Worm (Caenorhabditis elegans) whole organism, L4 larva: Measurements from ENCODE around the gene Y71H2AM.25.

Experiments
- T26A8.4 ChIP-seq: fragments of 200-800 bp; sonication (Bioruptor generic); IDR thresholded peaks from 2 replicates; pipeline ENCODE4 v1.3.6; 2022; ENCODE audit warnings: missing genetic modification characterization, missing compliant biosample characterization
- Y48G9A.11 ChIP-seq: fragments of 200-800 bp; sonication (Bioruptor generic); IDR thresholded peaks from 2 replicates; pipeline ENCODE4 v1.3.6; 2022; ENCODE audit warnings: missing genetic modification reagents, missing genetic modification characterization, missing compliant biosample characterization
- aha-1 ChIP-seq: fragments of 150-350 bp; peaks from one replicate; lab custom pipeline; 2014; ENCODE audit warnings: missing biosample characterization, missing genetic modification characterization
- ama-1 ChIP-seq: fragments of 150-350 bp; optimal IDR thresholded peaks from 2 replicates; lab custom pipeline; 2014; ENCODE audit warnings: inconsistent platforms, mixed read lengths
- arid-1 ChIP-seq: fragments of 200-800 bp; sonication (Bioruptor generic); conservative IDR thresholded peaks from 2 replicates; pipeline ENCODE4 v1.3.6; 2022; ENCODE audit warnings: missing genetic modification reagents, missing genetic modification characterization, missing compliant biosample characterization
- ceh-20 ChIP-seq: fragments of 200-800 bp; sonication (Bioruptor generic); IDR thresholded peaks from 2 replicates; pipeline ENCODE4 v1.3.6; 2022; ENCODE audit warnings: missing genetic modification reagents, missing genetic modification characterization, missing compliant biosample characterization
- daf-16 ChIP-seq, 3 experiments: sonication (generic microtip); optimal IDR thresholded peaks; 2 replicates each; lab custom pipeline; 2016 to 2017; ENCODE audit warnings: missing genetic modification characterization in 3 of 3, missing genetic modification reagents in 3 of 3, mild to moderate bottlenecking in 2 of 3, missing compliant biosample characterization in 2 of 3, missing biosample characterization in 1 of 3, moderate library complexity in 1 of 3
- daf-19 ChIP-seq: fragments of 200-800 bp; sonication (Bioruptor generic); conservative IDR thresholded peaks from 2 replicates; pipeline ENCODE4 v1.3.6; 2022; ENCODE audit warnings: missing genetic modification characterization, missing compliant biosample characterization
- dmd-6 ChIP-seq: fragments of 200-800 bp; sonication (Bioruptor generic); IDR thresholded peaks from 2 replicates; pipeline ENCODE4 v1.3.6; 2022; ENCODE audit warnings: missing genetic modification reagents, missing genetic modification characterization, missing compliant biosample characterization
- dpl-1 ChIP-seq: fragments of 150-350 bp; optimal IDR thresholded peaks from 2 replicates; lab custom pipeline; 2014; ENCODE audit warnings: missing biosample characterization, missing genetic modification reagents, missing genetic modification characterization
- dve-1 ChIP-seq: sonication (generic microtip); optimal IDR thresholded peaks from 2 replicates; lab custom pipeline; 2017; ENCODE audit warnings: antibody characterized with exemption, mild to moderate bottlenecking, missing genetic modification characterization, missing compliant biosample characterization; ENCODE audit not compliant: insufficient read depth
- egl-27 ChIP-seq: sonication (generic microtip); optimal IDR thresholded peaks from 3 replicates; lab custom pipeline; 2017; ENCODE audit warnings: missing biosample characterization, missing genetic modification reagents, missing genetic modification characterization
- egl-43 ChIP-seq: fragments of 200-800 bp; sonication (Bioruptor generic); IDR thresholded peaks from 2 replicates; pipeline ENCODE4 v1.3.6; 2022; ENCODE audit warnings: missing genetic modification reagents, missing genetic modification characterization, missing compliant biosample characterization
- hlh-11 ChIP-seq: fragments of 200-800 bp; sonication (Bioruptor generic); optimal IDR thresholded peaks from 2 replicates; lab custom pipeline; 2018; ENCODE audit warnings: mild to moderate bottlenecking, missing genetic modification characterization, missing compliant biosample characterization
- hlh-30 ChIP-seq: sonication (generic microtip); optimal IDR thresholded peaks from 2 replicates; lab custom pipeline; 2017; ENCODE audit warnings: antibody characterized with exemption, mild to moderate bottlenecking, missing genetic modification characterization, missing compliant biosample characterization; ENCODE audit not compliant: insufficient read depth
- hmg-1.1 ChIP-seq: fragments of 200-800 bp; sonication (Bioruptor generic); IDR thresholded peaks from 2 replicates; pipeline ENCODE4 v1.3.6; 2022; ENCODE audit warnings: missing genetic modification reagents, missing genetic modification characterization, missing compliant biosample characterization
- jun-1 ChIP-seq: fragments of 150-350 bp; optimal IDR thresholded peaks from 2 replicates; lab custom pipeline; 2014; ENCODE audit warnings: missing biosample characterization, missing genetic modification reagents, missing genetic modification characterization
- lin-29 ChIP-seq: fragments of 200-800 bp; sonication (Bioruptor generic); IDR thresholded peaks from 2 replicates; pipeline ENCODE4 v1.3.6; 2022; ENCODE audit warnings: missing genetic modification reagents, missing genetic modification characterization, missing compliant biosample characterization
- lin-38 ChIP-seq: fragments of 200-800 bp; sonication (Bioruptor generic); IDR thresholded peaks from 2 replicates; pipeline ENCODE4 v1.3.6; 2022; ENCODE audit warnings: missing genetic modification reagents, missing genetic modification characterization, missing compliant biosample characterization
- lsy-2 ChIP-seq, 2 experiments: fragments of 150-350 bp in 1 of 2; sonication (generic microtip) in 1 of 2; optimal IDR thresholded peaks; 2 replicates each; lab custom pipeline; 2014 to 2017; ENCODE audit warnings: missing biosample characterization in 2 of 2, missing genetic modification characterization in 2 of 2
- madf-5 ChIP-seq, 2 experiments: fragments of 200-800 bp; sonication (Bioruptor generic); IDR thresholded peaks; 2 replicates each; pipeline ENCODE4 v1.3.6; 2022; ENCODE audit warnings: missing compliant biosample characterization in 2 of 2, missing genetic modification characterization in 2 of 2
- mdl-1 ChIP-seq, 2 experiments: fragments of 150-350 bp in 1 of 2; sonication (generic microtip) in 1 of 2; optimal IDR thresholded peaks; 2 replicates each; lab custom pipeline; 2014 to 2017; ENCODE audit warnings: missing biosample characterization in 2 of 2, missing genetic modification characterization in 2 of 2
- mep-1 ChIP-seq: fragments of 150-350 bp; sonication (generic microtip); optimal IDR thresholded peaks from 3 replicates; lab custom pipeline; 2014; ENCODE audit warnings: missing biosample characterization, missing genetic modification characterization
- mes-2 ChIP-seq: sonication (generic microtip); optimal IDR thresholded peaks from 2 replicates; lab custom pipeline; 2016; ENCODE audit warnings: missing genotype, mild to moderate bottlenecking, missing genetic modification characterization, missing compliant biosample characterization; ENCODE audit not compliant: poor library complexity, severe bottlenecking
- nhr-111 ChIP-seq: fragments of 200-800 bp; sonication (Bioruptor generic); optimal IDR thresholded peaks from 2 replicates; lab custom pipeline; 2018; ENCODE audit warnings: mild to moderate bottlenecking, missing genetic modification characterization, missing compliant biosample characterization
- nhr-237 ChIP-seq: sonication (generic microtip); optimal IDR thresholded peaks from 2 replicates; lab custom pipeline; 2017; ENCODE audit warnings: missing biosample characterization, missing genetic modification characterization
- nhr-28 ChIP-seq: fragments of 150-350 bp; optimal IDR thresholded peaks from 2 replicates; lab custom pipeline; 2014; ENCODE audit warnings: missing biosample characterization, missing genetic modification characterization
- nhr-6 ChIP-seq: fragments of 150-350 bp; optimal IDR thresholded peaks from 2 replicates; lab custom pipeline; 2014; ENCODE audit warnings: missing biosample characterization, missing genetic modification characterization
- pha-4 ChIP-seq, 2 experiments: fragments of 150-350 bp in 1 of 2; fragments of 200-800 bp in 1 of 2; sonication (Bioruptor generic) in 1 of 2; IDR thresholded peaks in 1 of 2; optimal IDR thresholded peaks in 1 of 2; 2 replicates each; pipeline versions ENCODE4 v1.3.6 to Lab custom; 2014 to 2022; ENCODE audit warnings: missing genetic modification characterization in 2 of 2, missing genetic modification reagents in 2 of 2, missing biosample characterization in 1 of 2, missing compliant biosample characterization in 1 of 2
- pqm-1 ChIP-seq: sonication (generic microtip); optimal IDR thresholded peaks from 2 replicates; lab custom pipeline; 2017; ENCODE audit warnings: missing biosample characterization, missing genetic modification characterization
- set-16 ChIP-seq: fragments of 200-800 bp; sonication (Bioruptor generic); IDR thresholded peaks from 2 replicates; pipeline ENCODE4 v1.3.6; 2022; ENCODE audit warnings: missing genetic modification reagents, missing genetic modification characterization, missing compliant biosample characterization
- unc-130 ChIP-seq: sonication (generic microtip); optimal IDR thresholded peaks from 2 replicates; lab custom pipeline; 2016; ENCODE audit warnings: missing genetic modification reagents, missing genetic modification characterization, missing compliant biosample characterization
- zfp-2 ChIP-seq: sonication (generic microtip); optimal IDR thresholded peaks from 2 replicates; lab custom pipeline; 2016; ENCODE audit warnings: mild to moderate bottlenecking, missing genetic modification characterization, missing compliant biosample characterization

The Y71H2AM.25 gene

DNA sequence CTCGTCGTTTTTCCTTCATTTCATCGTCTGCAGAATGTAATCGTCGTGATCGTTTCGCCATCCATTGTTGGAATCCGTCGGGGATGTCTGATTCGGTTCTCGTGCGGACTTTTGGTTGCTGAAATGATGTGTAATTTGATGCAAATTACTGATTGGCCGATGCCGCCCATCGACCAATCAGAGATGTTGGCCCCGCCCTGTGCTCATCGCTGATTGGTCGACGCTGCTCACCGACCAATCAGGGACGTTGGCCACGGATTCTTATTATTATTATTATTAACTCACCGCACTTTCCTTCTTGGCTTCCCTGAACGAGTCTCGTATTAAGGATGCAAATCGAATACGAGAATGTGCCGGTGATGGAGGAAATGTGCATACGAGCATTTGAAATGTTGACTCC is 8.2 kb upstream of the Y71H2AM.25 start:
- TF ChIP-seq aha-1 (tag; lab: Kevin White, UChicago) (peak; percentile 74), dmd-6 (GFP tag; lab: Robert Waterston, UW) (no peak)

DNA sequence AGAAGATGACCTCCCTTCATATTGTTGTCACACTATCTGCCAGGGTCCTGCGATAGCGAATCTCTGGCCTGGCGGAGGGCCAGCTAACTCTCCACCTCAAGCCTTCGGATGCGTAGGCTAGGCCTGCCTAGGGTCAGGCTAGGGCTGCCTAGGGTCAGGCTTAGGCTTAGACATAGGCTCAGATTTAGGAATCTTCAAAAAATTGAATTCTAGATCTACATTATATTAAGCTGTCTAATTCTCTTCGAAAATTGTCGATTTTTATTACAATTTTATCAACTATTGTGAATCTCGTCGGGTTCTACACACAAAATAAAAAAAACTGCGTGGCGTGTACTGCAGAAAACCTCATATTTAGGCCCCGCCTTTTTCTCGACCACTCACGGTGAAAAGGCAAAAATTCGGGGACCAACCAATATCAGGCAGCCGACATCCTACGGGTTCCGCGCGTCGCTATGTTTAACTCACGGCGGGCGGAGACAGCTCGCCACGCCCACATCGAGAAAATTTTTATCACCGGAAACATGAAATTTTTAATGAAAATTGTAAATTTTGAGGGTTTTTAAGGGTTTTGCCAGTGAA is 6.7 kb upstream of the Y71H2AM.25 start:
- peak; percentile 68 for TF ChIP-seq lin-38 (GFP tag; lab: Robert Waterston, UW)
- TF ChIP-seq nhr-111 (GFP tag; lab: Kevin White, UChicago), result no peak
- peak; percentile 45 for TF ChIP-seq set-16 (GFP tag; lab: Robert Waterston, UW)
- no peak for TF ChIP-seq daf-19 (GFP tag; lab: Robert Waterston, UW)
- TF ChIP-seq Y48G9A.11 (GFP tag; lab: Robert Waterston, UW), result peak; percentile 49; the same call in 1 of the 2 replicates
- no peak for TF ChIP-seq ceh-20 (GFP tag; lab: Robert Waterston, UW)
- 0 out of 2 replicates have a peak, but pooled peaks have one; percentile 28 for TF ChIP-seq pha-4 (GFP tag; IDR thresholded peaks at IDR 0.05; lab: Robert Waterston, UW)
- no peak for TF ChIP-seq pha-4 (tag; optimal IDR thresholded peaks at IDR 0.05; lab: Kevin White, UChicago)
- 0 out of 2 replicates have a peak, but pooled peaks have one; percentile 20 for TF ChIP-seq arid-1

DNA sequence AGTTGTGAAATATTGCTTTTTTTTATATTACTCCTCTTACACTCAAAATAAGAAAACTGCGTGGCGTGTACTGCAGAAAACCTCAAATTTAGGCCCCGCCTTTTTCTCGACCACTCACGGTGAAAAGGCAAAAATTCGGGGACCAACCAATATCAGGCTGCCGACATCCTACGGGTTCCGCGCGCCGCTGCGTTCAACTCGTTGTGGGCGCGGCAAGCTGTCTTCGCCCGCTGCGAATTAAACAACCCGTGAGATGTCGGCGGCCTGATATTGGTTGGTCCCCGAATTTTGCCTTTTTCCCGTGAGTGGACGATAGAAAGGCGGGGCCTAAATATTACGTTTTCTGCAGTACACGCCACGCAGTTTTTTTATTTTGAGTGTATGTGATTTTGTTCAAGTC is 4.8 kb upstream of the Y71H2AM.25 start:
- peak; percentile 60; the same call in 1 of the 2 replicates for TF ChIP-seq egl-43
- peak; percentile 44; the same call in 1 of the 2 replicates for TF ChIP-seq set-16 (GFP tag; lab: Robert Waterston, UW)
- TF ChIP-seq lin-38 (GFP tag; lab: Robert Waterston, UW), result peak; percentile 11; the same call in 1 of the 2 replicates

DNA sequence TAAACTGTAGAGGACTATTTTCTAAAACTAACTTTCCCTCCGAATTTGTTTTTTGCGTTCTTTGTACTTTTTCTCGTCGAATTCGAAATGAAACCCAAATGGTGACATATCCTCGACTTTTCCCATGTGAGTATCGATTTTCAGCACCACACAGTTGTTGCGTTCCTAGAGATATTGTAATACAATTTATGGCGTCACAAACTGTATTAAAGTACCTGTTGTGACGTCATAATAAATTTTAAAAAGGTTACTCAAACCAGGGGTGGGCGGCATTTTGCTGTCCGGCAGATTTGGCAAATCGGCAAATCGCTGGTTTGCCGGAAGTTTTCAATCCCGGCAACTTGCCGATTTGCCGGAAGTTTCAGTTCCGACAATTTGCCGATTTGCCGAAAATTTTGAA is 1.5 kb upstream of the Y71H2AM.25 start:
- no peak for TF ChIP-seq dpl-1 (GFP tag; lab: Kevin White, UChicago)
- TF ChIP-seq zfp-2 (tag; lab: Kevin White, UChicago), result no peak
- TF ChIP-seq lin-29 (GFP tag; lab: Robert Waterston, UW), result no peak
- TF ChIP-seq madf-5 (GFP tag; IDR thresholded peaks at IDR 0.05; lab: Robert Waterston, UW), result no peak
- no peak for TF ChIP-seq nhr-237 (tag; lab: Kevin White, UChicago)
- TF ChIP-seq ama-1 (lab: Kevin White, UChicago), result no peak
- no peak for TF ChIP-seq dmd-6 (GFP tag; lab: Robert Waterston, UW)

DNA sequence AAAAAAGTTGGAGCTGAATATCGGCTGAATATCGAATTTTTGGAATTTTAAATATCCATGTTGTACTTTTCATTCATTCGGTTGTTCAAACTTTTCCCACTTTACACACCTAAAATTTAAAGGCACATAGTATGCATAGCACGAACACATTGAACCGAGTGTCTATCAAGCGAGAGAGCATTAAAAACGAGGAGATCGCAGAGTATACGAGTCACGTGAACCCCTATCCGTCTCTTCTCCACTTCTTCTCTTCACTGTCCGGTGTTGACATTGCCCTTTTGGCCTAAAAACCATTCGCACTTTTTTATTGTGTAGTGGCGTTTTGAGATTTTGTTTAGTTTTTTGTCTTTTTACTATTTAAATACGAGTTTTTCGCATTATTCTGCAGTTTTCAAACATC is 2.2 kb downstream of the Y71H2AM.25 start:
- TF ChIP-seq lin-38 (GFP tag; lab: Robert Waterston, UW) (peak; percentile 54), hlh-11 (tag; lab: Kevin White, UChicago) (peak; percentile 61), hmg-1.1 (GFP tag; lab: Robert Waterston, UW) (peak; percentile 45; the same call in 1 of the 2 replicates), mep-1 (peak; percentile 69), dmd-6 (GFP tag; lab: Robert Waterston, UW) (0 out of 2 replicates have a peak, but pooled peaks have one; percentile 25), aha-1 (tag; lab: Kevin White, UChicago) (peak; percentile 80), pqm-1 (tag; lab: Kevin White, UChicago) (peak; percentile 58), mes-2 (tag; lab: Kevin White, UChicago) (peak; percentile 47), egl-27 (tag; lab: Kevin White, UChicago) (no peak), hlh-30 (peak; percentile 92), nhr-28 (peak; percentile 80), daf-16 (GFP tag; optimal IDR thresholded peaks at IDR 0.05; lab: Kevin White, UChicago) (no peak), daf-16 (tag; optimal IDR thresholded peaks at IDR 0.05; lab: Kevin White, UChicago) (peak; percentile 4), ceh-20 (GFP tag; lab: Robert Waterston, UW) (no peak), dve-1 (tag; lab: Kevin White, UChicago) (peak; percentile 71), nhr-6 (tag; lab: Kevin White, UChicago) (peak; percentile 13), mdl-1 (tag; optimal IDR thresholded peaks at IDR 0.05; lab: Kevin White, UChicago) (peak in 1 of 2 experiments; percentile 58), T26A8.4 (GFP tag; lab: Robert Waterston, UW) (no peak), egl-43 (no peak), pha-4 (GFP tag; IDR thresholded peaks at IDR 0.05; lab: Robert Waterston, UW) (no peak), pha-4 (tag; optimal IDR thresholded peaks at IDR 0.05; lab: Kevin White, UChicago) (peak; percentile 82), unc-130 (GFP tag; lab: Kevin White, UChicago) (no peak), jun-1 (tag; lab: Kevin White, UChicago) (no peak), dpl-1 (GFP tag; lab: Kevin White, UChicago) (peak; percentile 55), lsy-2 (tag; optimal IDR thresholded peaks at IDR 0.05; lab: Kevin White, UChicago) (peak in 1 of 2 experiments; percentile 78)
